Fruit fly (Drosophila melanogaster) Kc167 (cell line): ENCODE data around the gene Hrs.

Experiments used
- Myc ChIP-seq: fragments of >200 bp; optimal IDR thresholded peaks from 2 replicates; lab custom pipeline; 2017; ENCODE audit warnings: missing external identifiers
- Sin3A ChIP-seq: fragments of >200 bp; optimal IDR thresholded peaks from 2 replicates; lab custom pipeline; 2018; ENCODE audit warnings: missing external identifiers
- h ChIP-seq: fragments of >200 bp; optimal IDR thresholded peaks from 3 replicates; lab custom pipeline; 2018; ENCODE audit warnings: missing external identifiers
- insv ChIP-seq: fragments of >200 bp; optimal IDR thresholded peaks from 3 replicates; lab custom pipeline; 2018; ENCODE audit warnings: missing external identifiers
- psq ChIP-seq: fragments of >200 bp; optimal IDR thresholded peaks from 2 replicates; lab custom pipeline; 2017; ENCODE audit warnings: missing external identifiers
- ttk ChIP-seq: sonication (Bioruptor generic); optimal IDR thresholded peaks from 2 replicates; lab custom pipeline; 2017; ENCODE audit warnings: missing external identifiers

Gene Hrs

DNA sequence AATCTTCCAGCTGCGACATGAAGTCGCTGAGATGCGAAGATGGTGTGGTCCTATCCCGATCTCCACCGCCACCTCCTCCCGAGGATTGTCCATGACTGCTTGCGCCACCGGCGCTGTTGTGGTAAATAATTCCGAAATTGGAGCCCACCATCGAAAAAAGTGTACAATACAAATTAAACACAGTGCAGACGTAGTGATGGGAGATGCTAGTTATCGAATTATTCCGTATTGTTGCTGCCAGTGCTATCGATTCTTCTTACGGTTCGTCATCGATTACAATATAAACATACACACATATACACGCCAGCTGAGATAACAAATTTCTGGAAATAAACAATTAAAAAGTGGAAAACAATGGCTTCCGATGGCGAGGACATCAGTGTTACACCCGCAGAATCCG, 27.8 kb downstream of the Hrs start, which contains the start of the genes Taf10b and Taf10:
Gene Taf10b (minus strand): TSS at position 219 of the 400 bp plus-strand sequence.
Gene Taf10 (plus strand): TSS at position 264 of the 400 bp plus-strand sequence.
- no peak for TF ChIP-seq Myc (lab: Kevin White, UChicago)
- TF ChIP-seq ttk (lab: Kevin White, UChicago) = no peak
- TF ChIP-seq h (lab: Kevin White, UChicago) = no peak
- no peak for TF ChIP-seq Sin3A (lab: Kevin White, UChicago)
- no peak for TF ChIP-seq insv
- no peak for TF ChIP-seq psq (lab: Kevin White, UChicago)

DNA sequence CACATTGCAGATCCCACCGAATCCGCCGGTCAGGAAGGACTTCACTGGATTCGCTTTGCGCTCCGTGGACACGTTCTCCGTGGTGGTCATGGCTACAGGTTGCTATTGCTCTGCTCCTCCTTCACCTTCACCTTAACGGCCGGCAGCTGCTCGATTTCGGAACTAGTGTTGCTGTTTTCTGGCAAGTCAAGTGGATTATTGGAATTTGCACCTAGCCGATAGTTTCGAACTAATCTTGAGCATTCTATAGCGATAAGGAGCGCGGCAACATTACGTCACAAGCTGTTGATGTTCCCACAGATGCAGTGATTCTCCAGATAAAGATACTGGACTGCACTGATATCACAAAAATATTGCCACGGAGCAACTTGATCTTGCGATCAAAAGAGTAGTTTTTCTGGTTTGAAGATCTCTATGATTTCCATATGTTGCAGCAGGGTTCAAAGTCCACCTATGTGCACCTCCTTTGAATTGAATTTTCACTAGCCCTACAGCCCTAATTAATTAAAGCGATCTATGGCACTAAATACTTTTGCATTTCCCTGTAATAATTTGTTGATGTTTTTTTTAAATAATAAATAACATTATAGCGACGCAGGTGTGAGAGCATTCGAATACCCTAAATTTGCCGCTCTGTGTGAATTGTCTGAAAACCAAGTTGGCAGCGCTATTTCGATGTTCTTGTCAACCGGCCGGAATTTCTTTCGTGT, 29.8 kb downstream of the Hrs start, which contains the start of the genes colt and HINT1:
Gene colt (minus strand): TSS at position 594 of the 710 bp plus-strand sequence.
Gene HINT1 (plus strand): TSS at position 660 of the 710 bp plus-strand sequence.
- TF ChIP-seq psq (lab: Kevin White, UChicago) (no peak), ttk (lab: Kevin White, UChicago) (no peak), Myc (lab: Kevin White, UChicago) (no peak), insv (no peak)

DNA sequence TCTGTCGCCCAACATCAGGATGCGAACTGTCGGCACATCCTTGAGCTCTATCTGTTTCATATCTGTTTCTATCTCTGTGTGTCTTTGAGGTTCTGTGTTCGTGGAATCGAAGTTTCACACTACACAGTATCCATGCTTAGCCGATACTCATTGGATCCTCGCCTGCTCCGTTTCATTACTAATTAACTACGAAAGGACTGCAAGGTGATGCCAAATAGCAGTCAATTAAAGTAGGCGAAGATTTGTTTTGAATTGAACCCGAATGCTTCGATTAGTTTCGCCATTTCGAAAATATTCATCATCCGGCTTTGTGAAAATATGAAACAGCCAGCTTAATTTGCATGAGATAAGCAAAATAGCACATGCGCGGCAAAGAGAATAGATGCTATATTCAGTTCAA, 31.9 kb downstream of the Hrs start, which contains the start of gene CG15399:
Gene CG15399 (minus strand): TSS at position 101 of the 400 bp plus-strand sequence.
- TF ChIP-seq insv (no peak), Myc (lab: Kevin White, UChicago) (no peak), psq (lab: Kevin White, UChicago) (no peak), h (lab: Kevin White, UChicago) (no peak), Sin3A (lab: Kevin White, UChicago) (no peak), ttk (lab: Kevin White, UChicago) (no peak)

DNA sequence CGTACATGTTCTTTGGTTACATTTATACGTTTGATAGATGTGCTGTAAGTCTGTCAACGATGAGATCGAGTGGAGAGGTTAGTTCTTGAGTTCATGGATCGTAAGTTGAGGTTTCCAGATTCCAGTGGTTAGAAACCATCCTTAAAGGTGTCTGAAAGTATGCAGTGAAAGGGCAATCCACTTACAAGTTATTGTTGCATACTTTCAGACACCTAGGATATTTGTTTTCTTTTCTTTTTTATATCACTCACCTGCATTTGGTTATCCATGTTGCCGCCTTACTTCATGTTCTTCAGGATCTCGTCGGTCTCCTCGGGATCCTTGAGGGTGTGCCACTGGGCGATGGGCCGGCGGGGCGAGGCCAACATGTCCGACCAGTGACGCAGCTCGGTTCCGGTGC, 43.0 kb downstream of the Hrs start:
- TF ChIP-seq h (lab: Kevin White, UChicago) = no peak
